Fruit fly (Drosophila melanogaster) whole organism, embryonic: ENCODE data around the gene CG4461.
A peak's percentile ranks its signal among the peaks of the same experiment; 100 is the strongest.

Experiments
- B-H1 ChIP-seq: fragments of 200-800 bp; sonication (Bioruptor generic); IDR thresholded peaks from 3 replicates; pipeline ENCODE4 v1.3.6; 2022; ENCODE audit warnings: missing biosample characterization, missing genetic modification characterization
- CG10274 ChIP-seq: fragments of 200-800 bp; sonication (Bioruptor generic); optimal IDR thresholded peaks from 3 replicates; lab custom pipeline; 2017; ENCODE audit warnings: missing biosample characterization, mild to moderate bottlenecking, missing genetic modification characterization
- CG11247 ChIP-seq: fragments of 200-800 bp; sonication (Bioruptor generic); IDR thresholded peaks from 2 replicates; pipeline ENCODE4 v1.3.6; 2022; ENCODE audit warnings: missing biosample characterization, missing genetic modification characterization
- CG12219 ChIP-seq: fragments of 200-800 bp; sonication (Bioruptor generic); optimal IDR thresholded peaks from 3 replicates; lab custom pipeline; 2018; ENCODE audit warnings: missing biosample characterization, mild to moderate bottlenecking, missing genetic modification characterization
- CG13894 ChIP-seq: fragments of 200-800 bp; sonication (Bioruptor generic); optimal IDR thresholded peaks from 3 replicates; lab custom pipeline; 2018; ENCODE audit warnings: missing biosample characterization, mild to moderate bottlenecking, missing genetic modification characterization, moderate library complexity
- CG14014 ChIP-seq: fragments of 200-800 bp; sonication (Bioruptor generic); IDR thresholded peaks from 2 replicates; pipeline ENCODE4 v1.3.6; 2022; ENCODE audit warnings: missing biosample characterization, missing genetic modification characterization
- CG1529 ChIP-seq: fragments of 200-800 bp; sonication (Bioruptor generic); optimal IDR thresholded peaks from 3 replicates; lab custom pipeline; 2018; ENCODE audit warnings: missing biosample characterization, missing genetic modification characterization
- CG1602 ChIP-seq: fragments of 200-800 bp; sonication (Bioruptor generic); optimal IDR thresholded peaks from 3 replicates; lab custom pipeline; 2016; ENCODE audit warnings: missing biosample characterization, missing genetic modification characterization
- CG30020 ChIP-seq: fragments of 200-800 bp; optimal IDR thresholded peaks from 2 replicates; lab custom pipeline; 2019; ENCODE audit warnings: missing biosample characterization, mild to moderate bottlenecking, missing genetic modification characterization, moderate library complexity
- CG32767 ChIP-seq: fragments of 200-800 bp; sonication (Bioruptor generic); IDR thresholded peaks from 2 replicates; pipeline ENCODE4 v1.3.6; 2022; ENCODE audit warnings: missing biosample characterization, missing genetic modification characterization
- CG32772 ChIP-seq: fragments of 200-800 bp; sonication (Bioruptor generic); IDR thresholded peaks from 2 replicates; pipeline ENCODE4 v1.3.6; 2022; ENCODE audit warnings: missing biosample characterization, missing genetic modification characterization
- CG3847 ChIP-seq: fragments of 200-800 bp; sonication (Bioruptor generic); IDR thresholded peaks from 2 replicates; pipeline ENCODE4 v1.3.6; 2022; ENCODE audit warnings: missing biosample characterization, missing genetic modification characterization
- CG4328 ChIP-seq: fragments of 200-800 bp; sonication (Bioruptor generic); optimal IDR thresholded peaks from 3 replicates; lab custom pipeline; 2017; ENCODE audit warnings: missing biosample characterization, missing genetic modification reagents, missing genetic modification characterization
- CG5180 ChIP-seq: fragments of 200-800 bp; sonication (Bioruptor generic); optimal IDR thresholded peaks from 3 replicates; lab custom pipeline; 2017; ENCODE audit warnings: missing biosample characterization, missing genetic modification characterization, mild to moderate bottlenecking, moderate library complexity, missing genetic modification reagents
- CG6272 ChIP-seq: fragments of 200-800 bp; sonication (Bioruptor generic); IDR thresholded peaks from 2 replicates; pipeline ENCODE4 v1.3.6; 2022; ENCODE audit warnings: missing biosample characterization, missing genetic modification characterization
- CG8089 ChIP-seq: fragments of 200-800 bp; sonication (Bioruptor generic); optimal IDR thresholded peaks from 3 replicates; lab custom pipeline; 2016; ENCODE audit warnings: missing biosample characterization, missing genetic modification characterization
- CG8478 ChIP-seq: fragments of >200 bp; optimal IDR thresholded peaks from 2 replicates; lab custom pipeline; 2018
- Camta ChIP-seq: fragments of 200-800 bp; sonication (Bioruptor generic); optimal IDR thresholded peaks from 2 replicates; lab custom pipeline; 2016; ENCODE audit warnings: missing biosample characterization, missing genetic modification characterization
- Doc2 ChIP-seq: fragments of 200-800 bp; sonication (Bioruptor generic); IDR thresholded peaks from 2 replicates; pipeline ENCODE4 v1.3.6; 2022; ENCODE audit warnings: missing biosample characterization, missing genetic modification characterization
- E2f2 ChIP-seq: fragments of 200-800 bp; sonication (Bioruptor generic); IDR thresholded peaks from 2 replicates; pipeline ENCODE4 v1.3.6; 2022; ENCODE audit warnings: missing biosample characterization, missing genetic modification characterization
- Fer1 ChIP-seq: fragments of 200-800 bp; sonication (Bioruptor generic); optimal IDR thresholded peaks from 2 replicates; lab custom pipeline; 2017; ENCODE audit warnings: missing biosample characterization, mild to moderate bottlenecking, missing genetic modification characterization
- Hey ChIP-seq: fragments of 200-800 bp; sonication (Bioruptor generic); optimal IDR thresholded peaks from 3 replicates; lab custom pipeline; 2018; ENCODE audit warnings: missing biosample characterization, mild to moderate bottlenecking, missing genetic modification characterization
- Hsf ChIP-seq: fragments of 200-800 bp; sonication (Bioruptor generic); optimal IDR thresholded peaks from 3 replicates; lab custom pipeline; 2016; ENCODE audit warnings: missing biosample characterization, missing genetic modification characterization
- Meics ChIP-seq: fragments of 200-800 bp; sonication (Bioruptor generic); optimal IDR thresholded peaks from 2 replicates; lab custom pipeline; 2017; ENCODE audit warnings: missing biosample characterization, mild to moderate bottlenecking, missing genetic modification characterization
- Mes4 ChIP-seq: fragments of 200-800 bp; sonication (Bioruptor generic); optimal IDR thresholded peaks from 2 replicates; lab custom pipeline; 2016; ENCODE audit warnings: missing biosample characterization, missing genetic modification characterization
- Sox102F ChIP-seq: fragments of 200-800 bp; sonication (Bioruptor generic); optimal IDR thresholded peaks from 2 replicates; lab custom pipeline; 2018; ENCODE audit warnings: missing biosample characterization, mild to moderate bottlenecking, missing genetic modification characterization, moderate library complexity
- cato ChIP-seq: fragments of 200-800 bp; sonication (Bioruptor generic); optimal IDR thresholded peaks from 2 replicates; lab custom pipeline; 2016; ENCODE audit warnings: missing biosample characterization, missing genetic modification characterization, borderline replicate concordance
- dati ChIP-seq: fragments of 200-800 bp; sonication (Bioruptor generic); IDR thresholded peaks from 2 replicates; pipeline ENCODE4 v1.3.6; 2022; ENCODE audit warnings: missing biosample characterization, missing genetic modification characterization
- esg ChIP-seq: fragments of 200-800 bp; sonication (Bioruptor generic); conservative IDR thresholded peaks from 2 replicates; pipeline ENCODE4 v1.3.6; 2022; ENCODE audit warnings: missing biosample characterization, missing genetic modification characterization
- eve ChIP-seq, 2 experiments: fragments of >200 bp; optimal IDR thresholded peaks; 2 replicates each; lab custom pipeline; 2017; ENCODE audit warnings: missing biosample characterization in 2 of 2, missing genetic modification characterization in 2 of 2
- grn ChIP-seq: fragments of 200-800 bp; sonication (Bioruptor generic); optimal IDR thresholded peaks from 3 replicates; lab custom pipeline; 2017; ENCODE audit warnings: missing biosample characterization, missing genetic modification characterization
- jigr1 ChIP-seq: fragments of 200-800 bp; sonication (Bioruptor generic); IDR thresholded peaks from 3 replicates; pipeline ENCODE4 v1.3.6; 2022; ENCODE audit warnings: missing biosample characterization, missing genetic modification characterization
- jing ChIP-seq: fragments of 200-800 bp; sonication (Bioruptor generic); optimal IDR thresholded peaks from 2 replicates; lab custom pipeline; 2018; ENCODE audit warnings: missing biosample characterization, mild to moderate bottlenecking, missing genetic modification characterization
- luna ChIP-seq: fragments of 200-800 bp; sonication (Bioruptor generic); optimal IDR thresholded peaks from 2 replicates; lab custom pipeline; 2016; ENCODE audit warnings: missing biosample characterization, missing genetic modification characterization
- p53 ChIP-seq: fragments of 200-800 bp; sonication (Bioruptor generic); optimal IDR thresholded peaks from 2 replicates; lab custom pipeline; 2016; ENCODE audit warnings: missing biosample characterization, missing genetic modification characterization
- pan ChIP-seq, 4 experiments: fragments of >200 bp in 3 of 4; fragments of 200-800 bp in 1 of 4; sonication (Bioruptor generic) in 1 of 4; optimal IDR thresholded peaks in 3 of 4; IDR thresholded peaks in 1 of 4; 2 replicates each; pipeline versions ENCODE4 v1.3.6 to Lab custom; 2017 to 2022; ENCODE audit warnings: missing biosample characterization in 2 of 4, missing genetic modification characterization in 2 of 4, mixed read lengths in 1 of 4
- peb ChIP-seq: fragments of 200-800 bp; sonication (Bioruptor generic); IDR thresholded peaks from 2 replicates; pipeline ENCODE4 v1.3.6; 2022; ENCODE audit warnings: missing biosample characterization, missing genetic modification characterization
- ranshi ChIP-seq: fragments of 200-800 bp; sonication (Bioruptor generic); IDR thresholded peaks from 2 replicates; pipeline ENCODE4 v1.3.6; 2022; ENCODE audit warnings: missing biosample characterization, missing genetic modification characterization
- run ChIP-seq: fragments of 200-800 bp; sonication (Bioruptor generic); optimal IDR thresholded peaks from 3 replicates; lab custom pipeline; 2018; ENCODE audit warnings: missing biosample characterization, mild to moderate bottlenecking, missing genetic modification characterization
- sens ChIP-seq: fragments of 200-800 bp; sonication (Bioruptor generic); peaks from one replicate; lab custom pipeline; 2016; ENCODE audit warnings: missing biosample characterization, missing genetic modification characterization
- sug ChIP-seq: fragments of 200-800 bp; optimal IDR thresholded peaks from 2 replicates; lab custom pipeline; 2019; ENCODE audit warnings: missing biosample characterization, mild to moderate bottlenecking, missing genetic modification characterization, moderate library complexity
- twi ChIP-seq: fragments of 200-800 bp; optimal IDR thresholded peaks from 2 replicates; lab custom pipeline; 2019; ENCODE audit warnings: missing biosample characterization, mild to moderate bottlenecking, missing genetic modification characterization, moderate library complexity
- vvl ChIP-seq: fragments of 200-800 bp; sonication (Bioruptor generic); IDR thresholded peaks from 2 replicates; pipeline ENCODE4 v1.3.6; 2022; ENCODE audit warnings: missing biosample characterization, missing genetic modification characterization
- zen2 ChIP-seq: fragments of 200-800 bp; sonication (Bioruptor generic); IDR thresholded peaks from 3 replicates; pipeline ENCODE4 v1.3.6; 2022; ENCODE audit warnings: missing biosample characterization, missing genetic modification characterization; ENCODE audit not compliant: partially characterized antibody
- zfh2 ChIP-seq: fragments of 200-800 bp; sonication (Bioruptor generic); optimal IDR thresholded peaks from 2 replicates; lab custom pipeline; 2016; ENCODE audit warnings: missing biosample characterization, missing genetic modification characterization

The CG4461 gene

DNA sequence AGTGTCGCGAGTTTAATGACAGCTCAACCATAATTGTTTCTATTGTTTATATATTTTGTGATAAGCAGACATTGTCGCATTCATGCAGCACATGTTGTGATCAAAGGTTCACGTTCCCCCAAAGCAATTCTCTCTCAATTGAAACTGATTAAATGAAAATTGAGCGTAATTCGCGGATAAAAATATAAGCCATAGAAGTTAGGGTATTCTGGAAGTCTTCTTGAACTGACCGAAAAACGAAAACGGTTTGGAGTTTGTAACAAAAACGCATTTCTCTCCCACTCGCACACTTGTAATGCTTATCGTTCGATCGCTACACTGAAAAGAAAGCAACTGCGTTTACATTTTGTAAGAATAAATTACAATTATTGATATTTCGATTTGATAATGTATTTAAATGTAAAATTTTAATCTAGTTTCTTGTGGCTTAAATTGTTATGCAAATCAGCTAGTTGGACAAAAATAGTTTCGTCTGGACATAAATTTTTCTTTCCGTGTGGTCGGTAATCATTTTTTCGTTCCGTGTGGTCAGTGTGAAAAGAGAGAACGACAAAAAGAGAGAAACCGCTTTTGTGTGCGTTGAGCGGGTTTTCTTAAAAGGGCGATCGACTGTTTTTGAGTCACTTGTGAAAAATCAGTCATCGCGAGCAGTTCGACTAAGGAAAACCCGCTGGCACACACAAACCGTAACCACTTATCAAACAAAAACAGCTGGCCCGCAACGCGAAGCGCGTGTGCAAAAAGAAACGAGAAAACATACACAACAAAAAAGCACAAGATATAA, 47.6 kb downstream of the CG4461 start, which contains the start of gene aay (continued):
- peak; percentile 96 for TF ChIP-seq peb (GFP tag; lab: Robert Waterston, UW)
- TF ChIP-seq Meics (GFP tag; lab: Kevin White, UChicago) = peak; percentile 98
- TF ChIP-seq CG12219 (GFP tag; lab: Kevin White, UChicago) = peak; percentile 98
- peak; percentile 97 for TF ChIP-seq cato (GFP tag; lab: Kevin White, UChicago)
- peak; percentile 97 for TF ChIP-seq jing (GFP tag; lab: Kevin White, UChicago)
- peak; percentile 96 for TF ChIP-seq twi (tag; lab: Kevin White, UChicago)
- TF ChIP-seq CG1602 (GFP tag; lab: Kevin White, UChicago) = peak; percentile 98
- TF ChIP-seq vvl = peak; percentile 99
- TF ChIP-seq Doc2 = peak; percentile 94
- TF ChIP-seq zen2 = no peak
- TF ChIP-seq CG5180 (GFP tag; lab: Kevin White, UChicago) = peak; percentile 93
- peak; percentile 97 for TF ChIP-seq CG14014 (GFP tag; lab: Robert Waterston, UW)
- TF ChIP-seq Camta = peak; percentile 98
- peak; percentile 98 for TF ChIP-seq ranshi (GFP tag; lab: Robert Waterston, UW)
- peak; percentile 99 for TF ChIP-seq Hsf (GFP tag; lab: Kevin White, UChicago)
- peak; percentile 96 for TF ChIP-seq zfh2 (GFP tag; lab: Kevin White, UChicago)
- TF ChIP-seq run (tag; lab: Kevin White, UChicago) = peak; percentile 99
- peak; percentile 100 for TF ChIP-seq Sox102F (GFP tag; lab: Kevin White, UChicago)
- peak; percentile 89 for TF ChIP-seq CG30020 (tag; lab: Kevin White, UChicago)
- TF ChIP-seq CG8478 = no peak
- TF ChIP-seq CG6272 (GFP tag; lab: Robert Waterston, UW) = peak; percentile 97
- TF ChIP-seq Fer1 (GFP tag; lab: Kevin White, UChicago) = peak; percentile 99
- TF ChIP-seq E2f2 (GFP tag; lab: Robert Waterston, UW) = peak; percentile 87
- peak; percentile 92 for TF ChIP-seq CG10274 (GFP tag; lab: Kevin White, UChicago)
- peak; percentile 98 for TF ChIP-seq CG3847 (GFP tag; lab: Robert Waterston, UW)
- peak; percentile 97 for TF ChIP-seq CG11247 (GFP tag; lab: Robert Waterston, UW)
- TF ChIP-seq grn (GFP tag; lab: Kevin White, UChicago) = peak; percentile 100
- peak; percentile 98 for TF ChIP-seq CG32772
- peak; percentile 90 for TF ChIP-seq dati (GFP tag; lab: Robert Waterston, UW)
- peak; percentile 98 for TF ChIP-seq sug (tag; lab: Kevin White, UChicago)
- TF ChIP-seq eve (GFP tag; optimal IDR thresholded peaks at IDR 0.05; lab: Kevin White, UChicago) = peak; percentile 88 to 99
- TF ChIP-seq sens (GFP tag; lab: Kevin White, UChicago) = peak; percentile 100
- TF ChIP-seq pan (optimal IDR thresholded peaks at IDR 0.05; lab: Kevin White, UChicago) = no peak
- TF ChIP-seq pan (GFP tag; optimal IDR thresholded peaks at IDR 0.05 in 1 of 2, IDR thresholded peaks at IDR 0.05 in 1 of 2) = peak in 1 of 2 experiments; percentile 98
- TF ChIP-seq CG8089 (GFP tag; lab: Kevin White, UChicago) = peak; percentile 97
- peak; percentile 97 for TF ChIP-seq B-H1 (GFP tag; lab: Robert Waterston, UW)
- TF ChIP-seq Mes4 (GFP tag; lab: Kevin White, UChicago) = peak; percentile 98
- TF ChIP-seq jigr1 (GFP tag; lab: Robert Waterston, UW) = peak; percentile 95
- peak; percentile 85 for TF ChIP-seq luna (GFP tag; lab: Kevin White, UChicago)
- peak; percentile 79 for TF ChIP-seq Hey
- TF ChIP-seq p53 = peak; percentile 47
- peak; percentile 97 for TF ChIP-seq CG4328 (GFP tag; lab: Kevin White, UChicago)
- peak; percentile 98 for TF ChIP-seq esg (GFP tag; lab: Robert Waterston, UW)
- peak; percentile 96 for TF ChIP-seq CG32767
- TF ChIP-seq CG13894 (tag; lab: Kevin White, UChicago) = peak; percentile 97
- peak; percentile 99 for TF ChIP-seq CG1529
